Fruit fly (Drosophila melanogaster) whole organism, prepupa: Measurements from ENCODE around the gene dysc.
A peak's percentile ranks its signal among the peaks of the same experiment; 100 is the strongest.

Source experiments
- Blimp-1 ChIP-seq: fragments of 200-800 bp; sonication (Bioruptor generic); optimal IDR thresholded peaks from 3 replicates; lab custom pipeline; 2017; ENCODE audit warnings: missing biosample characterization, missing genetic modification characterization, mild to moderate bottlenecking, moderate library complexity, missing genetic modification reagents
- CG10669 ChIP-seq: fragments of 200-800 bp; sonication (Bioruptor generic); optimal IDR thresholded peaks from 3 replicates; lab custom pipeline; 2018; ENCODE audit warnings: missing biosample characterization, mild to moderate bottlenecking, missing genetic modification characterization, moderate library complexity
- CG15336 ChIP-seq: fragments of 200-800 bp; sonication (Bioruptor generic); IDR thresholded peaks from 2 replicates; pipeline ENCODE4 v1.3.6; 2022; ENCODE audit warnings: missing biosample characterization, missing genetic modification characterization
- CG1621 ChIP-seq: fragments of 200-800 bp; sonication (Bioruptor generic); optimal IDR thresholded peaks from 3 replicates; lab custom pipeline; 2018; ENCODE audit warnings: missing biosample characterization, mild to moderate bottlenecking, missing genetic modification characterization
- CG16779 ChIP-seq: fragments of 200-800 bp; sonication (Bioruptor generic); optimal IDR thresholded peaks from 3 replicates; lab custom pipeline; 2017; ENCODE audit warnings: missing biosample characterization, mild to moderate bottlenecking, missing genetic modification characterization
- CG31627 ChIP-seq: fragments of 200-800 bp; sonication (Bioruptor generic); optimal IDR thresholded peaks from 3 replicates; lab custom pipeline; 2016; ENCODE audit warnings: missing biosample characterization, missing genetic modification characterization
- CG3919 ChIP-seq: fragments of 200-800 bp; sonication (Bioruptor generic); optimal IDR thresholded peaks from 3 replicates; lab custom pipeline; 2016; ENCODE audit warnings: missing biosample characterization, missing genetic modification characterization
- CG4318 ChIP-seq: fragments of 200-800 bp; sonication (Bioruptor generic); optimal IDR thresholded peaks from 3 replicates; lab custom pipeline; 2017; ENCODE audit warnings: missing biosample characterization, mild to moderate bottlenecking, missing genetic modification characterization
- CG6276 ChIP-seq: fragments of 200-800 bp; sonication (Bioruptor generic); optimal IDR thresholded peaks from 2 replicates; lab custom pipeline; 2017; ENCODE audit warnings: missing biosample characterization, mild to moderate bottlenecking, missing genetic modification characterization
- CG6792 ChIP-seq: fragments of 200-800 bp; sonication (Bioruptor generic); optimal IDR thresholded peaks from 3 replicates; lab custom pipeline; 2016; ENCODE audit warnings: missing biosample characterization, missing genetic modification characterization
- CG6808 ChIP-seq: fragments of 200-800 bp; sonication (Bioruptor generic); optimal IDR thresholded peaks from 3 replicates; lab custom pipeline; 2017; ENCODE audit warnings: missing biosample characterization, missing genetic modification characterization, mild to moderate bottlenecking, moderate library complexity, missing genetic modification reagents
- CG6854 ChIP-seq: fragments of 200-800 bp; sonication (Bioruptor generic); optimal IDR thresholded peaks from 2 replicates; lab custom pipeline; 2017; ENCODE audit warnings: missing biosample characterization, mild to moderate bottlenecking, missing genetic modification characterization
- CG8119 ChIP-seq: fragments of 200-800 bp; sonication (Bioruptor generic); IDR thresholded peaks from 3 replicates; pipeline ENCODE4 v1.3.6; 2022; ENCODE audit warnings: missing biosample characterization, missing genetic modification characterization
- Eip75B ChIP-seq: fragments of 200-800 bp; sonication (Bioruptor generic); optimal IDR thresholded peaks from 3 replicates; lab custom pipeline; 2016; ENCODE audit warnings: missing biosample characterization, missing genetic modification characterization
- Eip78C ChIP-seq: fragments of 200-800 bp; sonication (Bioruptor generic); peaks from one replicate; lab custom pipeline; 2016; ENCODE audit warnings: missing biosample characterization, missing genetic modification characterization
- Hr39 ChIP-seq: fragments of 200-800 bp; sonication (Bioruptor generic); optimal IDR thresholded peaks from 2 replicates; lab custom pipeline; 2016; ENCODE audit warnings: missing biosample characterization, missing genetic modification characterization
- Hr4 ChIP-seq: fragments of 200-800 bp; sonication (Bioruptor generic); optimal IDR thresholded peaks from 3 replicates; lab custom pipeline; 2016; ENCODE audit warnings: missing biosample characterization, missing genetic modification characterization
- Lpt ChIP-seq: fragments of 200-800 bp; sonication (Bioruptor generic); optimal IDR thresholded peaks from 3 replicates; lab custom pipeline; 2016; ENCODE audit warnings: missing biosample characterization, missing genetic modification characterization
- Met ChIP-seq: fragments of 200-800 bp; sonication (Bioruptor generic); optimal IDR thresholded peaks from 3 replicates; lab custom pipeline; 2016; ENCODE audit warnings: missing biosample characterization, missing genetic modification characterization
- OdsH ChIP-seq: fragments of 200-800 bp; sonication (Bioruptor generic); optimal IDR thresholded peaks from 3 replicates; lab custom pipeline; 2016; ENCODE audit warnings: missing biosample characterization, missing genetic modification characterization
- Sox102F ChIP-seq: fragments of 200-800 bp; sonication (Bioruptor generic); optimal IDR thresholded peaks from 2 replicates; lab custom pipeline; 2016; ENCODE audit warnings: missing biosample characterization, mild to moderate bottlenecking, missing genetic modification characterization
- Sox14 ChIP-seq: fragments of 200-800 bp; sonication (Bioruptor generic); optimal IDR thresholded peaks from 3 replicates; lab custom pipeline; 2016; ENCODE audit warnings: missing biosample characterization, missing genetic modification characterization
- achi ChIP-seq: fragments of 200-800 bp; sonication (Bioruptor generic); optimal IDR thresholded peaks from 3 replicates; lab custom pipeline; 2016; ENCODE audit warnings: missing biosample characterization, missing genetic modification characterization
- acj6 ChIP-seq: fragments of 200-800 bp; sonication (Bioruptor generic); optimal IDR thresholded peaks from 3 replicates; lab custom pipeline; 2016; ENCODE audit warnings: missing biosample characterization, missing genetic modification characterization
- dac ChIP-seq: fragments of 200-800 bp; sonication (Bioruptor generic); optimal IDR thresholded peaks from 2 replicates; lab custom pipeline; 2017; ENCODE audit warnings: missing biosample characterization, mild to moderate bottlenecking, missing genetic modification characterization
- dsx ChIP-seq: fragments of 200-800 bp; optimal IDR thresholded peaks from 3 replicates; lab custom pipeline; 2019; ENCODE audit warnings: missing biosample characterization, mild to moderate bottlenecking, missing genetic modification characterization, moderate library complexity; ENCODE audit not compliant: poor library complexity, severe bottlenecking
- eg ChIP-seq: fragments of 200-800 bp; sonication (Bioruptor generic); IDR thresholded peaks from 3 replicates; pipeline ENCODE4 v1.3.6; 2022; ENCODE audit warnings: missing biosample characterization, missing genetic modification characterization
- fd59A ChIP-seq: fragments of 200-800 bp; sonication (Bioruptor generic); optimal IDR thresholded peaks from 2 replicates; lab custom pipeline; 2017; ENCODE audit warnings: missing biosample characterization, mild to moderate bottlenecking, missing genetic modification characterization, missing genetic modification reagents
- fd85E ChIP-seq: fragments of 200-800 bp; sonication (Bioruptor generic); optimal IDR thresholded peaks from 3 replicates; lab custom pipeline; 2016; ENCODE audit warnings: missing biosample characterization, missing genetic modification characterization
- fkh ChIP-seq: fragments of 200-800 bp; sonication (Bioruptor generic); optimal IDR thresholded peaks from 3 replicates; lab custom pipeline; 2017; ENCODE audit warnings: missing biosample characterization, mild to moderate bottlenecking, missing genetic modification characterization, moderate library complexity
- lz ChIP-seq: fragments of 200-800 bp; sonication (Bioruptor generic); optimal IDR thresholded peaks from 3 replicates; lab custom pipeline; 2016; ENCODE audit warnings: missing biosample characterization, missing genetic modification characterization
- spab ChIP-seq: fragments of 200-800 bp; sonication (Bioruptor generic); optimal IDR thresholded peaks from 2 replicates; lab custom pipeline; 2017; ENCODE audit warnings: missing biosample characterization, mild to moderate bottlenecking, missing genetic modification characterization, missing genetic modification reagents
- svp ChIP-seq: fragments of 200-800 bp; sonication (Bioruptor generic); peaks from one replicate; lab custom pipeline; 2016; ENCODE audit warnings: missing biosample characterization, missing genetic modification characterization
- vri ChIP-seq: fragments of 200-800 bp; sonication (Bioruptor generic); optimal IDR thresholded peaks from 3 replicates; lab custom pipeline; 2016; ENCODE audit warnings: missing biosample characterization, mild to moderate bottlenecking, missing genetic modification characterization

The dysc gene

dm6 chr3L:13878729-13879128 lies 24.3 kb downstream of the dysc start, which contains the start of gene CG13737:
TSS of gene CG13737 (plus strand) at chr3L:13878994.
- peak; percentile 54 for TF ChIP-seq Eip78C (GFP tag; lab: Kevin White, UChicago)
- no peak for TF ChIP-seq dac (GFP tag; lab: Kevin White, UChicago)
- TF ChIP-seq eg (GFP tag; lab: Robert Waterston, UW), result peak; percentile 59; the same call in 1 of the 3 replicates
- TF ChIP-seq Blimp-1 (GFP tag; lab: Kevin White, UChicago), result no peak
- TF ChIP-seq Sox102F (GFP tag; lab: Kevin White, UChicago), result no peak
- no peak for TF ChIP-seq OdsH
- no peak for TF ChIP-seq CG31627 (GFP tag; lab: Kevin White, UChicago)
- no peak for TF ChIP-seq fd85E (GFP tag; lab: Kevin White, UChicago)
- no peak for TF ChIP-seq dsx
- TF ChIP-seq CG15336 (GFP tag; lab: Robert Waterston, UW), result no peak
- no peak for TF ChIP-seq Met (GFP tag; lab: Kevin White, UChicago)
- peak; percentile 17 for TF ChIP-seq Lpt (GFP tag; lab: Kevin White, UChicago)
- TF ChIP-seq CG8119, result no peak
- TF ChIP-seq fd59A, result no peak
- no peak for TF ChIP-seq Sox14 (GFP tag; lab: Kevin White, UChicago)
- TF ChIP-seq CG6854 (GFP tag; lab: Kevin White, UChicago), result no peak
- TF ChIP-seq CG3919, result peak; percentile 48
- TF ChIP-seq lz (GFP tag; lab: Kevin White, UChicago), result no peak
- TF ChIP-seq CG6792 (GFP tag; lab: Kevin White, UChicago), result no peak
- TF ChIP-seq achi, result no peak
- TF ChIP-seq acj6 (GFP tag; lab: Kevin White, UChicago), result no peak
- no peak for TF ChIP-seq CG10669 (GFP tag; lab: Kevin White, UChicago)
- no peak for TF ChIP-seq CG16779 (tag; lab: Kevin White, UChicago)
- no peak for TF ChIP-seq Hr39 (GFP tag; lab: Kevin White, UChicago)
- TF ChIP-seq, all 60 proteins: peak for 4

dm6 chr3L:13877904-13878303 lies 25.1 kb downstream of the dysc start:
- TF ChIP-seq Blimp-1 (GFP tag; lab: Kevin White, UChicago), result no peak
- TF ChIP-seq CG6808, result no peak
- TF ChIP-seq Lpt (GFP tag; lab: Kevin White, UChicago), result peak; percentile 69
- TF ChIP-seq Hr4, result peak; percentile 53
- peak; percentile 65 for TF ChIP-seq CG3919
- TF ChIP-seq, all 60 proteins: peak for 3

dm6 chr3L:13876967-13877366 lies 26.1 kb downstream of the dysc start:
- TF ChIP-seq Eip78C (GFP tag; lab: Kevin White, UChicago) (no peak), CG1621 (no peak), CG6276 (GFP tag; lab: Kevin White, UChicago) (no peak), spab (GFP tag; lab: Kevin White, UChicago) (no peak), vri (GFP tag; lab: Kevin White, UChicago) (no peak)
- TF ChIP-seq, all 60 proteins: peak for 0

- TF ChIP-seq fkh (GFP tag; lab: Kevin White, UChicago) (peak; percentile 24), acj6 (GFP tag; lab: Kevin White, UChicago) (no peak)
These were observed 36.3 kb downstream of the dysc start, which contains the start of gene CG8745 for dm6 chr3L:13866780-13867179. TSS of gene CG8745 (minus strand) at chr3L:13866905.

dm6 chr3L:13866270-13866669 lies 36.8 kb downstream of the dysc start:
- TF ChIP-seq svp (peak; percentile 77), Eip75B (no peak)

dm6 chr3L:13865484-13865883 lies 37.6 kb downstream of the dysc start:
- peak; percentile 94 for TF ChIP-seq fkh (GFP tag; lab: Kevin White, UChicago)
- no peak for TF ChIP-seq CG4318 (GFP tag; lab: Kevin White, UChicago)
